Fruit fly (Drosophila melanogaster) whole organism, embryonic: ENCODE results near the gene Lztr1.

Experiments used
- CG11695 ChIP-seq: fragments of 200-800 bp; sonication (Bioruptor generic); IDR thresholded peaks from 3 replicates; pipeline ENCODE4 v1.3.6; 2022; ENCODE audit warnings: missing biosample characterization, missing genetic modification characterization
- CG18011 ChIP-seq: fragments of 200-800 bp; sonication (Bioruptor generic); optimal IDR thresholded peaks from 2 replicates; lab custom pipeline; 2017; ENCODE audit warnings: missing biosample characterization, missing genetic modification characterization, mild to moderate bottlenecking, moderate library complexity, missing genotype
- CG32532 ChIP-seq: fragments of 200-800 bp; sonication (Bioruptor generic); IDR thresholded peaks from 2 replicates; pipeline ENCODE4 v1.3.6; 2022; ENCODE audit warnings: missing biosample characterization, missing genetic modification characterization
- Doc3 ChIP-seq: fragments of 200-800 bp; sonication (Bioruptor generic); IDR thresholded peaks from 3 replicates; pipeline ENCODE4 v1.3.6; 2022; ENCODE audit warnings: missing biosample characterization, missing genetic modification characterization; ENCODE audit not compliant: partially characterized antibody
- Dref ChIP-seq: fragments of 200-800 bp; sonication (Bioruptor generic); IDR thresholded peaks from 2 replicates; pipeline ENCODE4 v1.3.6; 2022; ENCODE audit warnings: missing biosample characterization, missing genetic modification characterization
- caup ChIP-seq: fragments of 200-800 bp; sonication (Bioruptor generic); optimal IDR thresholded peaks from 3 replicates; lab custom pipeline; 2017; ENCODE audit warnings: missing biosample characterization, mild to moderate bottlenecking, missing genetic modification characterization, moderate library complexity; ENCODE audit not compliant: severe bottlenecking
- corto ChIP-seq: fragments of 200-800 bp; sonication (Bioruptor generic); optimal IDR thresholded peaks from 2 replicates; lab custom pipeline; 2016; ENCODE audit warnings: missing biosample characterization, mild to moderate bottlenecking, missing genetic modification characterization, moderate library complexity
- croc ChIP-seq: fragments of 200-800 bp; sonication (Bioruptor generic); conservative IDR thresholded peaks from 3 replicates; pipeline ENCODE4 v1.3.6; 2022; ENCODE audit warnings: missing biosample characterization, missing genetic modification characterization
- nmo ChIP-seq: fragments of 200-800 bp; sonication (Bioruptor generic); optimal IDR thresholded peaks from 2 replicates; lab custom pipeline; 2018; ENCODE audit warnings: missing biosample characterization, mild to moderate bottlenecking, missing genetic modification characterization, moderate library complexity
- run ChIP-seq: fragments of 200-800 bp; sonication (Bioruptor generic); optimal IDR thresholded peaks from 3 replicates; lab custom pipeline; 2018; ENCODE audit warnings: missing biosample characterization, mild to moderate bottlenecking, missing genetic modification characterization
- sens ChIP-seq: fragments of 200-800 bp; sonication (Bioruptor generic); peaks from one replicate; lab custom pipeline; 2016; ENCODE audit warnings: missing biosample characterization, missing genetic modification characterization

DNA sequence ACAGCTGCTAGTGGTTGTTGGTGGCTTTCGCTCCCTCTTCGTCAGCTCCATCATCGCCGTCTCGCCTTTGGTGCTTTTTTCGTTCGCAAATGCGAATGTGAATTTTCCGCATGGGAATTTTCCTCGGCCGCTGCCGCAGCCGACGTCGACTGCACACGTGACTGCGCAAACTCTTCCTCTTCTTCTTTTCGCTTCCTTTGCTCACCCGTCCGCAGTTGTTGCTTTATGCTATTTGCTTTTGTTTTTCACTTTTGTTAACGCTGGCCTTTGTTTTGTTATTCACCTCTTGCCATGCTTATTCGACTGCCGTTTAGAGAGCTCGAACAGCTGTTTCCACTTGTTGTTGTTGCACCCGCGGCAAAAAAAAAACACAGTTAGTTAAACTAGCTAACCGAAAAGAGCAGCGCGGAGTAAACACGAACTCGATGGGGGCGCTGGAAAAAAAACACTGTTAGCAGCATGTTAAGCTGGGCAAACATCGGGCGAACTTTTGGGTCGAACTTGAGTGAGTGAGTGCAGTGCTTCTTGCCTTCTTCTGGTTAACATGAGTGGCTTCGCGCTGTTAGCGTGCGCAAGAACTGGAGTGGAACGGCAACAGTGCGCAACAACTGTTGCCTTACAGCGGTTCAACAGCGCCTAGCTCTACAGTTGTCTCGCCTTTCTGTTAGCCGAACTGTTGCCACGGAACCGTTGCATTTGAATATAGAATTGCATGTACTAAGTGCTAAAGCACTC lies 18.5 kb downstream of the Lztr1 start:
- TF ChIP-seq croc (GFP tag; lab: Robert Waterston, UW) (no peak), corto (no peak), CG32532 (GFP tag; lab: Robert Waterston, UW) (no peak), nmo (no peak), CG18011 (GFP tag; lab: Kevin White, UChicago) (no peak), run (no peak), Dref (GFP tag; lab: Robert Waterston, UW) (no peak), CG11695 (GFP tag; lab: Robert Waterston, UW) (no peak), Doc3 (GFP tag; lab: Robert Waterston, UW) (no peak), caup (GFP tag; lab: Kevin White, UChicago) (no peak), sens (GFP tag; lab: Kevin White, UChicago) (no peak)
